Fruit fly (Drosophila melanogaster) whole organism, embryonic: ENCODE measurements around the gene ATPsynB.
A peak's percentile ranks its signal among the peaks of the same experiment; 100 is the strongest.

Experiments used
- Atf6 ChIP-seq: fragments of 200-800 bp; sonication (Bioruptor generic); IDR thresholded peaks from 2 replicates; pipeline ENCODE4 v1.3.6; 2022; ENCODE audit warnings: missing biosample characterization, missing genetic modification characterization
- Awh ChIP-seq: fragments of 200-800 bp; sonication (Bioruptor generic); IDR thresholded peaks from 2 replicates; pipeline ENCODE4, ENCODE4 v1.3.6; 2022; ENCODE audit warnings: missing biosample characterization, missing genetic modification characterization
- CG11247 ChIP-seq: fragments of 200-800 bp; sonication (Bioruptor generic); IDR thresholded peaks from 2 replicates; pipeline ENCODE4 v1.3.6; 2022; ENCODE audit warnings: missing biosample characterization, missing genetic modification characterization
- CG12071 ChIP-seq: fragments of 200-800 bp; sonication (Bioruptor generic); optimal IDR thresholded peaks from 3 replicates; lab custom pipeline; 2018; ENCODE audit warnings: missing biosample characterization, mild to moderate bottlenecking, missing genetic modification characterization
- CG12155 ChIP-seq: fragments of 200-800 bp; sonication (Bioruptor generic); optimal IDR thresholded peaks from 3 replicates; lab custom pipeline; 2016; ENCODE audit warnings: missing biosample characterization, missing genetic modification characterization
- CG12744 ChIP-seq: fragments of 200-800 bp; sonication (Bioruptor generic); optimal IDR thresholded peaks from 2 replicates; lab custom pipeline; 2016; ENCODE audit warnings: missing biosample characterization, missing genetic modification characterization
- CG14710 ChIP-seq: fragments of 200-800 bp; sonication (Bioruptor generic); optimal IDR thresholded peaks from 3 replicates; lab custom pipeline; 2019; ENCODE audit warnings: missing biosample characterization, mild to moderate bottlenecking, missing genetic modification characterization, moderate library complexity
- CG17328 ChIP-seq: fragments of 200-800 bp; sonication (Bioruptor generic); IDR thresholded peaks from 2 replicates; pipeline ENCODE4 v1.3.6; 2022; ENCODE audit warnings: missing biosample characterization, missing genetic modification characterization
- CG18011 ChIP-seq: fragments of 200-800 bp; sonication (Bioruptor generic); optimal IDR thresholded peaks from 2 replicates; lab custom pipeline; 2017; ENCODE audit warnings: missing biosample characterization, missing genetic modification characterization, mild to moderate bottlenecking, moderate library complexity, missing genotype
- CG30020 ChIP-seq: fragments of 200-800 bp; optimal IDR thresholded peaks from 2 replicates; lab custom pipeline; 2019; ENCODE audit warnings: missing biosample characterization, mild to moderate bottlenecking, missing genetic modification characterization, moderate library complexity
- CG30431 ChIP-seq: fragments of 200-800 bp; sonication (Bioruptor generic); optimal IDR thresholded peaks from 2 replicates; lab custom pipeline; 2017; ENCODE audit warnings: missing biosample characterization, missing genetic modification characterization
- CG3726 ChIP-seq: fragments of 200-800 bp; sonication (Bioruptor generic); IDR thresholded peaks from 3 replicates; pipeline ENCODE4, ENCODE4 v1.3.6; 2022; ENCODE audit warnings: missing biosample characterization, missing genetic modification characterization
- CG3838 ChIP-seq: fragments of 200-800 bp; sonication (Bioruptor generic); optimal IDR thresholded peaks from 3 replicates; lab custom pipeline; 2016; ENCODE audit warnings: missing biosample characterization, missing genetic modification characterization
- CG3995 ChIP-seq: fragments of 200-800 bp; sonication (Bioruptor generic); optimal IDR thresholded peaks from 3 replicates; lab custom pipeline; 2016; ENCODE audit warnings: missing biosample characterization, missing genetic modification characterization
- CG42726 ChIP-seq: fragments of 200-800 bp; sonication (Bioruptor generic); IDR thresholded peaks from 2 replicates; pipeline ENCODE4 v1.3.6; 2022; ENCODE audit warnings: missing biosample characterization, missing genetic modification characterization; ENCODE audit not compliant: partially characterized antibody
- CG4360 ChIP-seq: fragments of 200-800 bp; sonication (Bioruptor generic); IDR thresholded peaks from 2 replicates; pipeline ENCODE4 v1.3.6; 2022; ENCODE audit warnings: missing biosample characterization, missing genetic modification characterization
- CG6654 ChIP-seq: fragments of 200-800 bp; sonication (Bioruptor generic); optimal IDR thresholded peaks from 2 replicates; lab custom pipeline; 2017; ENCODE audit warnings: missing biosample characterization, mild to moderate bottlenecking, missing genetic modification characterization
- CG6765 ChIP-seq: fragments of 200-800 bp; sonication (Bioruptor generic); optimal IDR thresholded peaks from 3 replicates; lab custom pipeline; 2017; ENCODE audit warnings: missing biosample characterization, mild to moderate bottlenecking, missing genetic modification characterization
- CG7372 ChIP-seq: fragments of 200-800 bp; sonication (Bioruptor generic); IDR thresholded peaks from 2 replicates; pipeline ENCODE4 v1.3.6; 2022; ENCODE audit warnings: missing biosample characterization, missing genetic modification characterization
- CG9932 ChIP-seq: fragments of 200-800 bp; sonication (Bioruptor generic); IDR thresholded peaks from 2 replicates; pipeline ENCODE4 v1.3.6; 2022; ENCODE audit warnings: missing biosample characterization, missing genetic modification characterization
- CHES-1-like ChIP-seq: fragments of 200-800 bp; sonication (Bioruptor generic); optimal IDR thresholded peaks from 2 replicates; lab custom pipeline; 2016; ENCODE audit warnings: missing biosample characterization, missing genetic modification characterization
- CrebB ChIP-seq: fragments of 200-800 bp; sonication (Bioruptor generic); optimal IDR thresholded peaks from 3 replicates; lab custom pipeline; 2018; ENCODE audit warnings: missing biosample characterization, mild to moderate bottlenecking, missing genetic modification characterization
- Doc3 ChIP-seq: fragments of 200-800 bp; sonication (Bioruptor generic); IDR thresholded peaks from 3 replicates; pipeline ENCODE4 v1.3.6; 2022; ENCODE audit warnings: missing biosample characterization, missing genetic modification characterization; ENCODE audit not compliant: partially characterized antibody
- HLH3B ChIP-seq: fragments of 200-800 bp; sonication (Bioruptor generic); IDR thresholded peaks from 2 replicates; pipeline ENCODE4 v1.3.6; 2022; ENCODE audit warnings: missing biosample characterization, missing genetic modification characterization
- Kr ChIP-seq: fragments of 200-800 bp; sonication (Bioruptor generic); optimal IDR thresholded peaks from 2 replicates; lab custom pipeline; 2017; ENCODE audit warnings: missing biosample characterization, mild to moderate bottlenecking, missing genetic modification characterization
- Med ChIP-seq: fragments of 200-800 bp; sonication (Bioruptor generic); peaks from one replicate; lab custom pipeline; 2016; ENCODE audit warnings: missing biosample characterization, missing genetic modification characterization, mild to moderate bottlenecking, inconsistent platforms, moderate library complexity
- Meics ChIP-seq: fragments of 200-800 bp; sonication (Bioruptor generic); optimal IDR thresholded peaks from 2 replicates; lab custom pipeline; 2017; ENCODE audit warnings: missing biosample characterization, mild to moderate bottlenecking, missing genetic modification characterization
- NfI ChIP-seq: fragments of 200-800 bp; sonication (Bioruptor generic); optimal IDR thresholded peaks from 3 replicates; lab custom pipeline; 2018; ENCODE audit warnings: missing biosample characterization, mild to moderate bottlenecking, missing genetic modification characterization, moderate library complexity
- br ChIP-seq: fragments of >200 bp; optimal IDR thresholded peaks from 2 replicates; lab custom pipeline; 2017
- chif ChIP-seq, 2 experiments: fragments of 200-800 bp; sonication (Bioruptor generic); optimal IDR thresholded peaks; 3 replicates each; lab custom pipeline; 2016; ENCODE audit warnings: missing biosample characterization in 2 of 2, missing genetic modification characterization in 2 of 2
- chinmo ChIP-seq: fragments of 200-800 bp; sonication (Bioruptor generic); IDR thresholded peaks from 4 replicates; pipeline ENCODE4 v1.3.6; 2022; ENCODE audit warnings: missing biosample characterization, missing genetic modification characterization; ENCODE audit not compliant: partially characterized antibody
- cwo ChIP-seq: fragments of 200-800 bp; sonication (Bioruptor generic); optimal IDR thresholded peaks from 3 replicates; lab custom pipeline; 2017; ENCODE audit warnings: missing biosample characterization, missing genetic modification characterization, mild to moderate bottlenecking, moderate library complexity, missing genetic modification reagents
- dan ChIP-seq: fragments of 200-800 bp; sonication (Bioruptor generic); IDR thresholded peaks from 2 replicates; pipeline ENCODE4 v1.3.6; 2022; ENCODE audit warnings: missing biosample characterization, missing genetic modification characterization
- disco-r ChIP-seq: fragments of 200-800 bp; sonication (Bioruptor generic); optimal IDR thresholded peaks from 2 replicates; lab custom pipeline; 2016; ENCODE audit warnings: missing biosample characterization, missing genetic modification characterization
- fd3F ChIP-seq: fragments of 200-800 bp; sonication (Bioruptor generic); optimal IDR thresholded peaks from 2 replicates; lab custom pipeline; 2018; ENCODE audit warnings: missing biosample characterization, mild to moderate bottlenecking, missing genetic modification characterization, moderate library complexity
- hkb ChIP-seq, 2 experiments: fragments of 200-800 bp in 1 of 2; fragments of >200 bp in 1 of 2; sonication (Bioruptor generic) in 1 of 2; IDR thresholded peaks in 1 of 2; optimal IDR thresholded peaks in 1 of 2; 2 replicates each; pipeline versions ENCODE4 v1.3.6 to Lab custom; 2017 to 2022; ENCODE audit warnings: missing biosample characterization in 1 of 2, missing genetic modification characterization in 1 of 2
- inv ChIP-seq: fragments of 200-800 bp; sonication (Bioruptor generic); IDR thresholded peaks from 2 replicates; pipeline ENCODE4 v1.3.6; 2022; ENCODE audit warnings: missing biosample characterization, missing genetic modification characterization; ENCODE audit not compliant: partially characterized antibody
- kay ChIP-seq: fragments of 200-800 bp; sonication (Bioruptor generic); optimal IDR thresholded peaks from 2 replicates; lab custom pipeline; 2016; ENCODE audit warnings: missing biosample characterization, missing genetic modification characterization
- klu ChIP-seq: fragments of 200-800 bp; sonication (Bioruptor generic); IDR thresholded peaks from 2 replicates; pipeline ENCODE4 v1.3.6; 2022; ENCODE audit warnings: missing biosample characterization, missing genetic modification characterization
- mld ChIP-seq: fragments of 200-800 bp; sonication (Bioruptor generic); IDR thresholded peaks from 3 replicates; pipeline ENCODE4 v1.3.6; 2022; ENCODE audit warnings: missing biosample characterization, missing genetic modification characterization; ENCODE audit not compliant: partially characterized antibody
- nerfin-1 ChIP-seq: fragments of 200-800 bp; sonication (Bioruptor generic); optimal IDR thresholded peaks from 3 replicates; lab custom pipeline; 2019; ENCODE audit warnings: missing biosample characterization, mild to moderate bottlenecking, missing genetic modification characterization, moderate library complexity
- p53 ChIP-seq: fragments of 200-800 bp; sonication (Bioruptor generic); optimal IDR thresholded peaks from 2 replicates; lab custom pipeline; 2016; ENCODE audit warnings: missing biosample characterization, missing genetic modification characterization
- pnt ChIP-seq: fragments of 200-800 bp; sonication (Bioruptor generic); optimal IDR thresholded peaks from 3 replicates; lab custom pipeline; 2016; ENCODE audit warnings: missing biosample characterization, missing genetic modification characterization
- pum ChIP-seq: fragments of 200-800 bp; sonication (Bioruptor generic); optimal IDR thresholded peaks from 2 replicates; lab custom pipeline; 2016; ENCODE audit warnings: missing biosample characterization, missing genetic modification characterization
- salm ChIP-seq: fragments of 200-800 bp; sonication (Bioruptor generic); optimal IDR thresholded peaks from 2 replicates; lab custom pipeline; 2018; ENCODE audit warnings: missing biosample characterization, mild to moderate bottlenecking, missing genetic modification characterization
- trem ChIP-seq: fragments of 200-800 bp; optimal IDR thresholded peaks from 3 replicates; lab custom pipeline; 2019; ENCODE audit warnings: missing biosample characterization, mild to moderate bottlenecking, missing genetic modification characterization, moderate library complexity
- tx ChIP-seq: fragments of 200-800 bp; sonication (Bioruptor generic); optimal IDR thresholded peaks from 2 replicates; lab custom pipeline; 2016; ENCODE audit warnings: missing biosample characterization, missing genetic modification characterization
- vvl ChIP-seq: fragments of 200-800 bp; sonication (Bioruptor generic); IDR thresholded peaks from 2 replicates; pipeline ENCODE4 v1.3.6; 2022; ENCODE audit warnings: missing biosample characterization, missing genetic modification characterization
- z ChIP-seq: fragments of 200-800 bp; sonication (Bioruptor generic); IDR thresholded peaks from 3 replicates; pipeline ENCODE4 v1.3.6; 2022; ENCODE audit warnings: missing biosample characterization, missing genetic modification characterization
- zen2 ChIP-seq: fragments of 200-800 bp; sonication (Bioruptor generic); IDR thresholded peaks from 3 replicates; pipeline ENCODE4 v1.3.6; 2022; ENCODE audit warnings: missing biosample characterization, missing genetic modification characterization; ENCODE audit not compliant: partially characterized antibody

Gene ATPsynB

DNA sequence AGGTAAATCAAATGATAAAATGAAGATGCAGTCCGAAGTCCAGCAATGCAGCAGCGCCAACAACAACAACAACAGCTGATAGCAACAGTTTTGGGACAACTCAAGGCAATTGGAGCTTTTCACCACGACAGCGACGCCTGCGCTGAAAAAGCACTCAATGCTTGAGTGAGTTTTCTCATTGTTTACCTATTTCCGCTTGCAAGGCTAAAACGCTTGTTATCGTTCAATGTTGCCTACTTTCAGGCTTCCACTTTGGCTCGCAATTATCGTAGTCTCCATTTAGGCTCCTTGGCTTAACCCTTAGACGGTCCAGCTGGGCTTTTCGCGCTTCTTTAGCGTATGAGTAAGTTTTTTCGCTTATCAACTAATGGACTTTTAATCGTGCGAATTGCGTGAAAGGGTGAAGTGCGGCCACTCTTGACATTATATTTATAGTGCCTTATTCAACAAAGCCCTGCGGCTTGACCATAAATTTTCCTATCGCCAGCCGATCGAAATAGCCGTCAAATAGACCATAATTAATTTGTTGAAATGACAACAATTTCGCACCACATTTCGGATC is 32.3 kb downstream of the ATPsynB start (continued):
- TF ChIP-seq Med (GFP tag; lab: Kevin White, UChicago) = peak; percentile 91
- no peak for TF ChIP-seq CG3838 (GFP tag; lab: Kevin White, UChicago)
- TF ChIP-seq CG12155 (GFP tag; lab: Kevin White, UChicago) = no peak
- no peak for TF ChIP-seq p53
- no peak for TF ChIP-seq inv (GFP tag; lab: Robert Waterston, UW)
- peak; percentile 4 for TF ChIP-seq kay (GFP tag; lab: Kevin White, UChicago)
- peak; percentile 45 for TF ChIP-seq CG12071 (GFP tag; lab: Kevin White, UChicago)
- TF ChIP-seq trem (tag; lab: Kevin White, UChicago) = no peak
- peak; percentile 20 for TF ChIP-seq Meics (GFP tag; lab: Kevin White, UChicago)
- TF ChIP-seq nerfin-1 (tag; lab: Kevin White, UChicago) = no peak
- TF ChIP-seq tx (GFP tag; lab: Kevin White, UChicago) = no peak
- no peak for TF ChIP-seq disco-r (GFP tag; lab: Kevin White, UChicago)
- TF ChIP-seq z (GFP tag; lab: Robert Waterston, UW) = peak; percentile 97
- TF ChIP-seq CG3995 (GFP tag; lab: Kevin White, UChicago) = no peak
- no peak for TF ChIP-seq CG30431
- TF ChIP-seq mld (GFP tag; lab: Robert Waterston, UW) = no peak
- TF ChIP-seq CG4360 (GFP tag; lab: Robert Waterston, UW) = peak; percentile 46; the same call in 1 of the 2 replicates
- TF ChIP-seq CrebB = peak; percentile 31
- peak; percentile 9 for TF ChIP-seq salm (tag; lab: Kevin White, UChicago)
- TF ChIP-seq chif (GFP tag; optimal IDR thresholded peaks at IDR 0.05; lab: Kevin White, UChicago) = no peak
- no peak for TF ChIP-seq CG42726
- peak; percentile 35; the same call in 1 of the 2 replicates for TF ChIP-seq Atf6 (GFP tag; lab: Robert Waterston, UW)
- TF ChIP-seq CG14710 (tag; lab: Kevin White, UChicago) = no peak
- peak; percentile 82; the same call in 2 of the 4 replicates for TF ChIP-seq chinmo (GFP tag; lab: Robert Waterston, UW)
- peak; percentile 39; the same call in 1 of the 2 replicates for TF ChIP-seq Awh (GFP tag; lab: Robert Waterston, UW)
- no peak for TF ChIP-seq HLH3B (GFP tag; lab: Robert Waterston, UW)
- TF ChIP-seq CG30020 (tag; lab: Kevin White, UChicago) = no peak
- no peak for TF ChIP-seq pum
- no peak for TF ChIP-seq Doc3 (GFP tag; lab: Robert Waterston, UW)
- no peak for TF ChIP-seq Kr
- peak; percentile 32 for TF ChIP-seq NfI
- TF ChIP-seq CG18011 (GFP tag; lab: Kevin White, UChicago) = no peak
- TF ChIP-seq vvl (GFP tag; lab: Robert Waterston, UW) = 0 out of 2 replicates have a peak, but pooled peaks have one; percentile 41
- peak; percentile 50; the same call in 1 of the 2 replicates for TF ChIP-seq CG17328 (GFP tag; lab: Robert Waterston, UW)
- no peak for TF ChIP-seq CG12744
- no peak for TF ChIP-seq CG6765 (GFP tag; lab: Kevin White, UChicago)
- TF ChIP-seq br (lab: Kevin White, UChicago) = no peak
- no peak for TF ChIP-seq CG7372 (GFP tag; lab: Robert Waterston, UW)
- no peak for TF ChIP-seq fd3F (GFP tag; lab: Kevin White, UChicago)
- TF ChIP-seq dan = no peak
- peak; percentile 8 for TF ChIP-seq cwo (GFP tag; lab: Kevin White, UChicago)
- no peak for TF ChIP-seq CG9932 (GFP tag; lab: Robert Waterston, UW)
- no peak for TF ChIP-seq zen2 (GFP tag; lab: Robert Waterston, UW)
- peak; percentile 18 for TF ChIP-seq CHES-1-like
- TF ChIP-seq CG11247 (GFP tag; lab: Robert Waterston, UW) = 0 out of 2 replicates have a peak, but pooled peaks have one; percentile 8
- no peak for TF ChIP-seq hkb (optimal IDR thresholded peaks at IDR 0.05; lab: Kevin White, UChicago)
- peak; percentile 24; the same call in 1 of the 2 replicates for TF ChIP-seq hkb (GFP tag; IDR thresholded peaks at IDR 0.05; lab: Robert Waterston, UW)
- TF ChIP-seq klu (GFP tag; lab: Robert Waterston, UW) = no peak
- no peak for TF ChIP-seq CG3726 (GFP tag; lab: Robert Waterston, UW)
- TF ChIP-seq CG6654 (GFP tag; lab: Kevin White, UChicago) = no peak
- no peak for TF ChIP-seq pnt (GFP tag; lab: Kevin White, UChicago)
